Fruit fly (Drosophila melanogaster): ENCODE measurements around the gene CG12984.
A peak's percentile ranks its signal among the peaks of the same experiment; 100 is the strongest.

Gene CG12984

DNA sequence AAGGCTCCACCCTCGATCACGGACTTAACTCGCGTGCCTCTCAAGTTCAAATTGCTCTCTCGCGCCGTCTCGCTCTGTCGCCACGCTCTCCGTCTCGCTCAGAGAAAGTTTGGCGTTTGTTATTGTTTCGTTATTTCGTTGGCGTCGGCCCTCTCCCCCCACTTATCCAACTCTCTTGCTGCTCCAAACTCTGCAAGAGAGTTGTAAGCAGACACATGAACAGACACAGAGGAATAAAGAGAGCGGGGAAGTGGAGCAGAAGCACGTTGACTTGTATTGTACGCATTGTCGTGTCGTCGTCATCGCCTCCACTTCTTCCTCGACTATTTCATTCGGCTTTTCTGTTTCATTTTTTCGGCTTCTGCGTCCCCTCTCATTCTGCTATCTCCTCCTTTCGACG lies 31.9 kb downstream of the CG12984 start (continued):
- TF ChIP-seq Taf1 (GFP tag; IDR thresholded peaks at IDR 0.05) (no peak), NK7.1 (GFP tag; optimal IDR thresholded peaks at IDR 0.05) (no peak), gro (GFP tag; optimal IDR thresholded peaks at IDR 0.05) (no peak), Stat92E (GFP tag; optimal IDR thresholded peaks at IDR 0.05) (no peak), CG6813 (GFP tag; optimal IDR thresholded peaks at IDR 0.05) (no peak), CG9215 (GFP tag; IDR thresholded peaks at IDR 0.05) (no peak), CG12769 (tag; optimal IDR thresholded peaks at IDR 0.05) (peak; percentile 36), CG11456 (GFP tag; IDR thresholded peaks at IDR 0.05) (no peak), salm (tag; optimal IDR thresholded peaks at IDR 0.05) (no peak), chinmo (GFP tag; IDR thresholded peaks at IDR 0.05; ENCODE audit: partially characterized antibody) (peak; percentile 59; the same call in 1 of the 4 replicates), CG13775 (GFP tag; optimal IDR thresholded peaks at IDR 0.05) (no peak), tx (GFP tag; optimal IDR thresholded peaks at IDR 0.05) (no peak), CG34224 (GFP tag; IDR thresholded peaks at IDR 0.05; ENCODE audit: partially characterized antibody) (0 out of 3 replicates have a peak, but pooled peaks have one; percentile 29), tin (GFP tag; optimal IDR thresholded peaks at IDR 0.05) (no peak), CG18599 (GFP tag; optimal IDR thresholded peaks at IDR 0.05) (no peak), CG17829 (tag; optimal IDR thresholded peaks at IDR 0.05) (no peak), CG3407 (GFP tag; optimal IDR thresholded peaks at IDR 0.05) (no peak)

DNA sequence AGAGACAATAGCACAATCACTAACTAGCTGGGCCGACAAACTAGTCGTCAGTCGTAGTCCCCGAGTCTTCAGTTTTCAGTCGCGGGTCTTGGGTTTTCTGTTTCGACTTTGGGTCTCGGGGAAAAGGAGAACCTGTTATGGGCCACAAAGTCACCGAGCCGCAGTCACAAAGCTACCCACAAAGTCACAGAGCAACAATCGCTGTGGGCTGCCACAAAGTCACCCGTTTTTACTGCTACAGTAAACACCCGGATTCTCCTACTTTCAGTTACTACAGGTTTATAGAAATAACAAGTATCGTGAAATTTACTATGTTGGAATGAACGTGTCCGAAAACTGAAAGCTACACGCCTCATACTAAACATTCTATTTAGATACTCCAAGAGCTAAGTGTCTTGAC lies 32.3 kb downstream of the CG12984 start:
- TF ChIP-seq NK7.1 (GFP tag; optimal IDR thresholded peaks at IDR 0.05) (no peak), CG13894 (tag; optimal IDR thresholded peaks at IDR 0.05) (peak; percentile 83), CG6175 (GFP tag; IDR thresholded peaks at IDR 0.05) (peak; percentile 59; the same call in 1 of the 3 replicates), Meics (GFP tag; optimal IDR thresholded peaks at IDR 0.05) (no peak), ranshi (GFP tag; IDR thresholded peaks at IDR 0.05) (no peak), Awh (GFP tag; IDR thresholded peaks at IDR 0.05) (peak; percentile 49; the same call in 1 of the 2 replicates), grau (tag; optimal IDR thresholded peaks at IDR 0.05) (peak; percentile 72), CG3995 (GFP tag; optimal IDR thresholded peaks at IDR 0.05) (peak; percentile 62)

DNA sequence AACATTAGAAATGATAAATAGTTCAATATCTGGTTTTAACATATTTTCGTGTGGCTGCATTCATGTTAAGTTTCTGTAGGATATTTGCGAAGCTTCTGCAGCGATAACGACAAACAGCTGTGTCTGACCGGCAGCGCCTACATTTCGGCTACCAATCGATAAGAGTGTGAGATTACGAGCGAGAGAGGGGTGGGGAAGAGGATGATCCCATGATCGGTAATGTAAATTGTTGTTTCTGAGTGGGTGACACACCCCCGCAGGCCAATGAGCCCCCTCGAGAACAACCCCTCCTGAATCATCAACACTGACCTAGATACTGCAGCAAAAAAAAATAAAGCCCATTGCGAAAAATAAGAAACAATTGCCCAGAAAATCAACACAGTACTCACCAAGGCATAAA lies 33.1 kb downstream of the CG12984 start:
- TF ChIP-seq E2f2 (GFP tag; IDR thresholded peaks at IDR 0.05): no peak
- no peak for TF ChIP-seq CG5180 (GFP tag; optimal IDR thresholded peaks at IDR 0.05)
- no peak for TF ChIP-seq pfk (GFP tag; optimal IDR thresholded peaks at IDR 0.05)
- TF ChIP-seq mld (GFP tag; IDR thresholded peaks at IDR 0.05; ENCODE audit: partially characterized antibody): peak; percentile 13; the same call in 1 of the 3 replicates
- peak in 1 of 2 experiments; percentile 1 for TF ChIP-seq crp (GFP tag; optimal IDR thresholded peaks at IDR 0.05)
- TF ChIP-seq Med (GFP tag): peak; percentile 47
- TF ChIP-seq Xrp1 (GFP tag; IDR thresholded peaks at IDR 0.05): 0 out of 2 replicates have a peak, but pooled peaks have one; percentile 6
- peak; percentile 26 for TF ChIP-seq lab (GFP tag; optimal IDR thresholded peaks at IDR 0.05)
- TF ChIP-seq crol (GFP tag; IDR thresholded peaks at IDR 0.05): peak; percentile 75
- no peak for TF ChIP-seq Antp (GFP tag; optimal IDR thresholded peaks at IDR 0.05)
